Worm (Caenorhabditis elegans): Measurements from ENCODE around the gene B0336.13.

B0336.13 gene

DNA sequence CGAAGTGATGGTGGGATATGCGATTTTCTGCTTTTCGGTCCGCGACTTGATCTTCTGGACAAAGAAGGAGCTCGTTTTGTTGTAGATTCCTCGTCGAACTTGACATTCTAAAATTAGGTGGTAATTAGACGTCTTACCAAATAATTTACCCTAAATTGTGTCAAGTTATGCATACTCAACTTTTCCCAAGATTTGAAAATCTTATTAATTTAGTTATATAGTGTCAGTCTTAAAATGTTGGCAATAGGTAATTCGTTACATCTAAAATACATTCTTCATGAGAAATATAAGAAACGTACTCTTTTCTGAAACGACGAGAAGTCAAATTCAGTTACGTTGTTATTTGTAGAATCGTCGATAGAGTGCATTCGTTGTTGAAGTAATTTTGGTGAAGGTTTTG, 13.7 kb downstream of the B0336.13 start:
- TF ChIP-seq aly-1 (tag; optimal IDR thresholded peaks at IDR 0.05) (no peak), hmg-4 (GFP tag; optimal IDR thresholded peaks at IDR 0.05) (no peak), ets-7 (tag; optimal IDR thresholded peaks at IDR 0.05) (no peak), tra-4 (tag; optimal IDR thresholded peaks at IDR 0.05) (no peak), scrt-1 (GFP tag; IDR thresholded peaks at IDR 0.05) (no peak)

DNA sequence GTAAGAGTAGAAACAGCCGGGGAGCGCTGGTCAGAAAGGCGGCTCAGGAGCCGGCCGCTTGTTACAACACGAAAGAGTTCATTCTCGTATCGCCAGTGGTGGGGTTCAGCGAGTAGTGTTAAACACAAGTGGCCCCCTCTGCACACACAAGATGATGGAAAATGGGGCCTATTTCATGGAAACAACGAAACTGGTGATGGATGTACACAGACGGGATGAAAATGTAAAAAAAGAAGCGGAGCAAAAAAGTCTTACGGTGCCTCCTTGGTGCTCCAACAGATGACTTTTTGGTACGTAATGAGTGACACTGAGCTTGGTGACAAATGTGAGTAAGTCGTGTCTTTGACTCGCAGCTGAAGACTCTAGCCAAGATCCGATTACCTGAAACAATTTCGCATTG, 14.2 kb downstream of the B0336.13 start:
- TF ChIP-seq tra-4 (tag; optimal IDR thresholded peaks at IDR 0.05) (no peak), F13C5.2 (tag; optimal IDR thresholded peaks at IDR 0.05) (no peak), hmg-4 (GFP tag; optimal IDR thresholded peaks at IDR 0.05) (no peak), B0310.2 (tag; optimal IDR thresholded peaks at IDR 0.05) (no peak), sea-1 (GFP tag; conservative IDR thresholded peaks at IDR 0.05) (no peak), tbx-37 (GFP tag; conservative IDR thresholded peaks at IDR 0.05) (no peak), pes-1 (GFP tag; IDR thresholded peaks at IDR 0.05) (no peak), ets-7 (tag; optimal IDR thresholded peaks at IDR 0.05) (no peak)

ce11 chrIII:5709224-5709623, 15.4 kb downstream of the B0336.13 start, which contains the start of gene hpo-28:
TSS of gene hpo-28 (minus strand) at chrIII:5709324.
- TF ChIP-seq ceh-13 (GFP tag; optimal IDR thresholded peaks at IDR 0.05) (no peak), F13C5.2 (tag; optimal IDR thresholded peaks at IDR 0.05) (no peak), hnd-1 (tag; optimal IDR thresholded peaks at IDR 0.05) (no peak), aly-1 (tag; optimal IDR thresholded peaks at IDR 0.05) (no peak), tra-4 (tag; optimal IDR thresholded peaks at IDR 0.05) (no peak), scrt-1 (GFP tag; IDR thresholded peaks at IDR 0.05) (no peak), tbx-11 (GFP tag; IDR thresholded peaks at IDR 0.05) (no peak), flt-1 (GFP tag; IDR thresholded peaks at IDR 0.05) (no peak), pes-1 (GFP tag; IDR thresholded peaks at IDR 0.05) (no peak), ets-7 (tag; optimal IDR thresholded peaks at IDR 0.05) (no peak), ama-1 (optimal IDR thresholded peaks at IDR 0.05) (no peak), hmg-4 (GFP tag; optimal IDR thresholded peaks at IDR 0.05) (no peak), sea-1 (GFP tag; conservative IDR thresholded peaks at IDR 0.05) (no peak), B0310.2 (tag; optimal IDR thresholded peaks at IDR 0.05) (no peak), ceh-36 (tag; optimal IDR thresholded peaks at IDR 0.05) (no peak), tbx-37 (GFP tag; conservative IDR thresholded peaks at IDR 0.05) (no peak), hmbx-1 (tag; optimal IDR thresholded peaks at IDR 0.05) (no peak)

DNA sequence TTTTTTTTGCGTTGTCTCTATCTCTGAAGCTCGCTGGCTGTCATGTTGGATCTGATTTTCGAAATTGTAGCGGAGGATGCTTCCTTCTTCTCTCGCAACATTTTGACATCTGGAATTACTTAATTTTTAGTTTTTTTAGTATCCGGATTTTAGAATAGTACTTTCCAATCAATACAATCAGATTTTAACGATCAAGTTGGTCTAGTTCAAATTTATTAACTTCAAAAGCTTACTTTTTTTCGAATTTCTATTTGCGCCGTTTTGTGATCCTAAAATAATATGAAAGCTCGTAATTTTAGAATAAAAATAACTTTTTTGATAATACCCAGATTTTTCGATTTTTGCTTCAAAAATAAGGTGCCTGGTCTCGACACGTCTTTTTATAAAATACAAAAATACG, 16.2 kb downstream of the B0336.13 start, which contains the start of gene B0336.12:
B0336.12 (minus strand) TSS at position 101 of the 400 bp plus-strand sequence.
- TF ChIP-seq ceh-36 (tag; optimal IDR thresholded peaks at IDR 0.05) = no peak
- no peak for TF ChIP-seq ama-1 (optimal IDR thresholded peaks at IDR 0.05)
- TF ChIP-seq hmbx-1 (tag; optimal IDR thresholded peaks at IDR 0.05) = no peak
- no peak for TF ChIP-seq hnd-1 (tag; optimal IDR thresholded peaks at IDR 0.05)
- no peak for TF ChIP-seq hmg-4 (GFP tag; optimal IDR thresholded peaks at IDR 0.05)
- no peak for TF ChIP-seq pes-1 (GFP tag; IDR thresholded peaks at IDR 0.05)
- no peak for TF ChIP-seq ets-7 (tag; optimal IDR thresholded peaks at IDR 0.05)
- no peak for TF ChIP-seq aly-1 (tag; optimal IDR thresholded peaks at IDR 0.05)
- TF ChIP-seq ceh-13 (GFP tag; optimal IDR thresholded peaks at IDR 0.05) = no peak
- no peak for TF ChIP-seq F13C5.2 (tag; optimal IDR thresholded peaks at IDR 0.05)
- no peak for TF ChIP-seq sea-1 (GFP tag; conservative IDR thresholded peaks at IDR 0.05)
- no peak for TF ChIP-seq tbx-11 (GFP tag; IDR thresholded peaks at IDR 0.05)
- TF ChIP-seq B0310.2 (tag; optimal IDR thresholded peaks at IDR 0.05) = no peak
- no peak for TF ChIP-seq tra-4 (tag; optimal IDR thresholded peaks at IDR 0.05)

DNA sequence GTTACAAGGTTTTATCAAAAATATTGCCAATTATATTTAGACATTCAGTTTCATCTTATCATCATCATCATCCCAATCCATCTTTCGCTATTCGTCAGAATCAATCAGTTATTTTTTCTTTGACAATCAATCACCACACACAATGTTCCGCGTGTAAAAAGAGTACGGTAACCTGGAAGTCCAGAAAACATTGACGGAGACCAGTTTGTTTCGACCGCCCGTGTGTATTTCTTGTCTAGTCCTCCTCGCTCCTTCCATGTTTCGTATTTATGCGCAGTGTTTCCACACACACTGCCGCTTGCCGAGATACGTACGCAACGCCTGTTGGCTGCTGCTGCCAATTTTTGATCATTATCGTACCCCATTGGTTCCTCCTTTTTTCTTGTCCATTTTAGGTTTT, 16.8 kb downstream of the B0336.13 start:
- TF ChIP-seq aly-1 (tag; optimal IDR thresholded peaks at IDR 0.05) (peak; percentile 3), ets-7 (tag; optimal IDR thresholded peaks at IDR 0.05) (no peak), sea-1 (GFP tag; conservative IDR thresholded peaks at IDR 0.05) (0 out of 2 replicates have a peak, but pooled peaks have one; percentile 26), hnd-1 (tag; optimal IDR thresholded peaks at IDR 0.05) (no peak)

DNA sequence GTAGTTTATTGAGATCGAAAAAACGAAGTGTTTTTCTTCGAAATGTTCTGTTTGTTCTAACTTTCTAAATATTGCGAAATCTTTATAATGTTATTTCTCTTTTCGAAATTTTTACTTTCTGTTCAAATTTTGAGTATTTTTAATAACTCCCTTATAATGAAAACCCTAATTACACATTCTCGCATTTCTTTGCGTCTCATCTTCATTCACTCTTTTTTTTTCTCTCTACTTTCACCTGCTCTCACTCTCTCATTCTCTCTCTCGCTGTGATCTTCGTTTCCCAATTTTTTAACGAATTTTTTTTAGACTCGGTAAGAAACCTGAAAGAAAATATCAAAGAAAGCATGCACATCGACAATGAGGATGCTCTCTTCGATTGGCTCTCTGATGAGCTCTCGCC, 17.4 kb downstream of the B0336.13 start, which contains the start of gene rbm-26:
rbm-26 (plus strand) TSS at position 301 of the 400 bp plus-strand sequence.
- TF ChIP-seq flt-1 (GFP tag; IDR thresholded peaks at IDR 0.05) (no peak), pes-1 (GFP tag; IDR thresholded peaks at IDR 0.05) (no peak), tra-4 (tag; optimal IDR thresholded peaks at IDR 0.05) (no peak), ama-1 (optimal IDR thresholded peaks at IDR 0.05) (no peak)

ce11 chrIII:5711881-5712643, 18.2 kb downstream of the B0336.13 start:
- TF ChIP-seq flt-1 (GFP tag; IDR thresholded peaks at IDR 0.05) = no peak
- TF ChIP-seq B0310.2 (tag; optimal IDR thresholded peaks at IDR 0.05) = no peak
- no peak for TF ChIP-seq F13C5.2 (tag; optimal IDR thresholded peaks at IDR 0.05)
- no peak for TF ChIP-seq hmbx-1 (tag; optimal IDR thresholded peaks at IDR 0.05)
- TF ChIP-seq sea-1 (GFP tag; conservative IDR thresholded peaks at IDR 0.05) = no peak
- no peak for TF ChIP-seq hnd-1 (tag; optimal IDR thresholded peaks at IDR 0.05)
- no peak for TF ChIP-seq ceh-36 (tag; optimal IDR thresholded peaks at IDR 0.05)
- TF ChIP-seq tbx-37 (GFP tag; conservative IDR thresholded peaks at IDR 0.05) = no peak
- TF ChIP-seq scrt-1 (GFP tag; IDR thresholded peaks at IDR 0.05) = no peak
- TF ChIP-seq hmg-4 (GFP tag; optimal IDR thresholded peaks at IDR 0.05) = no peak
- TF ChIP-seq aly-1 (tag; optimal IDR thresholded peaks at IDR 0.05) = no peak
- TF ChIP-seq ceh-13 (GFP tag; optimal IDR thresholded peaks at IDR 0.05) = no peak
- TF ChIP-seq tbx-11 (GFP tag; IDR thresholded peaks at IDR 0.05) = no peak
- no peak for TF ChIP-seq ama-1 (optimal IDR thresholded peaks at IDR 0.05)
- TF ChIP-seq pes-1 (GFP tag; IDR thresholded peaks at IDR 0.05) = no peak
- no peak for TF ChIP-seq tra-4 (tag; optimal IDR thresholded peaks at IDR 0.05)
- no peak for TF ChIP-seq ets-7 (tag; optimal IDR thresholded peaks at IDR 0.05)
